Fruit fly (Drosophila melanogaster) whole organism, prepupa: Measurements from ENCODE around the gene Osi10a.

Experiments
- CG10631 ChIP-seq: fragments of 200-800 bp; sonication (Bioruptor generic); optimal IDR thresholded peaks from 2 replicates; lab custom pipeline; 2016; ENCODE audit warnings: missing biosample characterization, missing genetic modification characterization
- CG16779 ChIP-seq: fragments of 200-800 bp; sonication (Bioruptor generic); optimal IDR thresholded peaks from 3 replicates; lab custom pipeline; 2017; ENCODE audit warnings: missing biosample characterization, mild to moderate bottlenecking, missing genetic modification characterization
- CG6808 ChIP-seq: fragments of 200-800 bp; sonication (Bioruptor generic); optimal IDR thresholded peaks from 3 replicates; lab custom pipeline; 2017; ENCODE audit warnings: missing biosample characterization, missing genetic modification characterization, mild to moderate bottlenecking, moderate library complexity, missing genetic modification reagents
- Eip93F ChIP-seq: fragments of 200-800 bp; sonication (Bioruptor generic); optimal IDR thresholded peaks from 2 replicates; lab custom pipeline; 2016; ENCODE audit warnings: missing biosample characterization, mild to moderate bottlenecking, missing genetic modification characterization
- Hr39 ChIP-seq: fragments of 200-800 bp; sonication (Bioruptor generic); optimal IDR thresholded peaks from 2 replicates; lab custom pipeline; 2016; ENCODE audit warnings: missing biosample characterization, missing genetic modification characterization
- fkh ChIP-seq: fragments of 200-800 bp; sonication (Bioruptor generic); optimal IDR thresholded peaks from 3 replicates; lab custom pipeline; 2017; ENCODE audit warnings: missing biosample characterization, mild to moderate bottlenecking, missing genetic modification characterization, moderate library complexity
- lz ChIP-seq: fragments of 200-800 bp; sonication (Bioruptor generic); optimal IDR thresholded peaks from 3 replicates; lab custom pipeline; 2016; ENCODE audit warnings: missing biosample characterization, missing genetic modification characterization
- topi ChIP-seq: fragments of 200-800 bp; sonication (Bioruptor generic); optimal IDR thresholded peaks from 3 replicates; lab custom pipeline; 2016; ENCODE audit warnings: missing biosample characterization, missing genetic modification characterization

dm6 chr3R:6291437-6291836 is 27.7 kb downstream of the Osi10a start, which contains the start of gene Osi13:
- TF ChIP-seq lz (GFP tag; lab: Kevin White, UChicago) (no peak), CG6808 (GFP tag; lab: Kevin White, UChicago) (no peak), fkh (GFP tag; lab: Kevin White, UChicago) (no peak), Hr39 (GFP tag; lab: Kevin White, UChicago) (no peak), CG16779 (tag; lab: Kevin White, UChicago) (no peak), topi (GFP tag; lab: Kevin White, UChicago) (no peak), CG10631 (GFP tag; lab: Kevin White, UChicago) (no peak), Eip93F (no peak)
